Worm (Caenorhabditis elegans): ENCODE data around the gene C47E12.11.

C47E12.11 gene

ce11 chrIV:9969081-9969480 lies at the start of gene C47E12.11, which contains the start of gene kin-5:
Gene C47E12.11 (plus strand): TSS chrIV:9969400.
Gene kin-5 (minus strand): TSS chrIV:9969181.
- no peak for TF ChIP-seq ztf-29 (GFP tag; IDR thresholded peaks at IDR 0.05)

ce11 chrIV:9920426-9920825 lies 48.8 kb upstream of the C47E12.11 start:
- TF ChIP-seq cog-1 (tag; optimal IDR thresholded peaks at IDR 0.05) (no peak), med-1 (GFP tag; optimal IDR thresholded peaks at IDR 0.05; ENCODE audit: insufficient read depth) (no peak)

- TF ChIP-seq tab-1 (GFP tag; IDR thresholded peaks at IDR 0.05) (no peak), med-1 (GFP tag; optimal IDR thresholded peaks at IDR 0.05; ENCODE audit: insufficient read depth) (no peak), cog-1 (tag; optimal IDR thresholded peaks at IDR 0.05) (no peak), T22C8.4 (GFP tag; IDR thresholded peaks at IDR 0.05) (no peak), ref-1 (GFP tag; conservative IDR thresholded peaks at IDR 0.05) (no peak), flt-1 (GFP tag; IDR thresholded peaks at IDR 0.05) (no peak), ztf-29 (GFP tag; IDR thresholded peaks at IDR 0.05) (no peak), ztf-23 (GFP tag; IDR thresholded peaks at IDR 0.05) (no peak), klf-2 (GFP tag; conservative IDR thresholded peaks at IDR 0.05) (no peak)
These were observed 44.8 kb upstream of the C47E12.11 start for ce11 chrIV:9924419-9924818.

- no peak for TF ChIP-seq cog-1 (tag; optimal IDR thresholded peaks at IDR 0.05)
- TF ChIP-seq tab-1 (GFP tag; IDR thresholded peaks at IDR 0.05): no peak
- no peak for TF ChIP-seq ztf-29 (GFP tag; IDR thresholded peaks at IDR 0.05)
- no peak for TF ChIP-seq klf-2 (GFP tag; conservative IDR thresholded peaks at IDR 0.05)
- TF ChIP-seq ztf-23 (GFP tag; IDR thresholded peaks at IDR 0.05): no peak
- TF ChIP-seq flt-1 (GFP tag; IDR thresholded peaks at IDR 0.05): no peak
- TF ChIP-seq ref-1 (GFP tag; conservative IDR thresholded peaks at IDR 0.05): no peak
- no peak for TF ChIP-seq med-1 (GFP tag; optimal IDR thresholded peaks at IDR 0.05; ENCODE audit: insufficient read depth)
- no peak for TF ChIP-seq T22C8.4 (GFP tag; IDR thresholded peaks at IDR 0.05)
These were observed 40.9 kb upstream of the C47E12.11 start, which contains the start of gene dur-1 for ce11 chrIV:9928180-9928896. Gene dur-1 (minus strand): TSS chrIV:9928230.

- TF ChIP-seq cog-1 (tag; optimal IDR thresholded peaks at IDR 0.05) (no peak), flt-1 (GFP tag; IDR thresholded peaks at IDR 0.05) (no peak), ztf-29 (GFP tag; IDR thresholded peaks at IDR 0.05) (no peak), ref-1 (GFP tag; conservative IDR thresholded peaks at IDR 0.05) (no peak), klf-2 (GFP tag; conservative IDR thresholded peaks at IDR 0.05) (no peak), tab-1 (GFP tag; IDR thresholded peaks at IDR 0.05) (no peak), T22C8.4 (GFP tag; IDR thresholded peaks at IDR 0.05) (no peak), ztf-23 (GFP tag; IDR thresholded peaks at IDR 0.05) (no peak), med-1 (GFP tag; optimal IDR thresholded peaks at IDR 0.05; ENCODE audit: insufficient read depth) (no peak)
These were observed 37.1 kb upstream of the C47E12.11 start, which contains the start of the genes trmt-10A and F25H8.2 for ce11 chrIV:9932055-9932454. Gene trmt-10A (minus strand): TSS chrIV:9932213. Gene F25H8.2 (plus strand): TSS chrIV:9932235.

- no peak for TF ChIP-seq tab-1 (GFP tag; IDR thresholded peaks at IDR 0.05)
- TF ChIP-seq T22C8.4 (GFP tag; IDR thresholded peaks at IDR 0.05): no peak
- no peak for TF ChIP-seq ref-1 (GFP tag; conservative IDR thresholded peaks at IDR 0.05)
- TF ChIP-seq ztf-29 (GFP tag; IDR thresholded peaks at IDR 0.05): no peak
- no peak for TF ChIP-seq med-1 (GFP tag; optimal IDR thresholded peaks at IDR 0.05; ENCODE audit: insufficient read depth)
- TF ChIP-seq flt-1 (GFP tag; IDR thresholded peaks at IDR 0.05): no peak
- TF ChIP-seq klf-2 (GFP tag; conservative IDR thresholded peaks at IDR 0.05): no peak
- TF ChIP-seq ztf-23 (GFP tag; IDR thresholded peaks at IDR 0.05): no peak
- TF ChIP-seq cog-1 (tag; optimal IDR thresholded peaks at IDR 0.05): no peak
These were observed 35.6 kb upstream of the C47E12.11 start, which contains the start of gene spe-29 for ce11 chrIV:9933580-9933979. Gene spe-29 (plus strand): TSS chrIV:9933880.

ce11 chrIV:9943214-9943613 lies 26.0 kb upstream of the C47E12.11 start:
- TF ChIP-seq klf-2 (GFP tag; conservative IDR thresholded peaks at IDR 0.05) (no peak), flt-1 (GFP tag; IDR thresholded peaks at IDR 0.05) (no peak), cog-1 (tag; optimal IDR thresholded peaks at IDR 0.05) (no peak), ztf-23 (GFP tag; IDR thresholded peaks at IDR 0.05) (no peak), T22C8.4 (GFP tag; IDR thresholded peaks at IDR 0.05) (no peak), med-1 (GFP tag; optimal IDR thresholded peaks at IDR 0.05; ENCODE audit: insufficient read depth) (no peak), ref-1 (GFP tag; conservative IDR thresholded peaks at IDR 0.05) (no peak)

- TF ChIP-seq flt-1 (GFP tag; IDR thresholded peaks at IDR 0.05) (no peak), ztf-23 (GFP tag; IDR thresholded peaks at IDR 0.05) (no peak), med-1 (GFP tag; optimal IDR thresholded peaks at IDR 0.05; ENCODE audit: insufficient read depth) (no peak), ztf-29 (GFP tag; IDR thresholded peaks at IDR 0.05) (no peak), tab-1 (GFP tag; IDR thresholded peaks at IDR 0.05) (no peak), ref-1 (GFP tag; conservative IDR thresholded peaks at IDR 0.05) (no peak), klf-2 (GFP tag; conservative IDR thresholded peaks at IDR 0.05) (no peak), T22C8.4 (GFP tag; IDR thresholded peaks at IDR 0.05) (no peak), cog-1 (tag; optimal IDR thresholded peaks at IDR 0.05) (no peak)
These were observed 24.9 kb upstream of the C47E12.11 start for ce11 chrIV:9944279-9944678.

- TF ChIP-seq flt-1 (GFP tag; IDR thresholded peaks at IDR 0.05) (no peak), ref-1 (GFP tag; conservative IDR thresholded peaks at IDR 0.05) (no peak)
These were observed 21.2 kb upstream of the C47E12.11 start for ce11 chrIV:9948035-9948434.

- TF ChIP-seq med-1 (GFP tag; optimal IDR thresholded peaks at IDR 0.05; ENCODE audit: insufficient read depth) (no peak), T22C8.4 (GFP tag; IDR thresholded peaks at IDR 0.05) (no peak), ztf-23 (GFP tag; IDR thresholded peaks at IDR 0.05) (no peak), cog-1 (tag; optimal IDR thresholded peaks at IDR 0.05) (no peak), klf-2 (GFP tag; conservative IDR thresholded peaks at IDR 0.05) (no peak), ztf-29 (GFP tag; IDR thresholded peaks at IDR 0.05) (no peak), flt-1 (GFP tag; IDR thresholded peaks at IDR 0.05) (no peak), tab-1 (GFP tag; IDR thresholded peaks at IDR 0.05) (no peak), ref-1 (GFP tag; conservative IDR thresholded peaks at IDR 0.05) (no peak)
These were observed 15.9 kb upstream of the C47E12.11 start, which contains the start of gene gon-1 for ce11 chrIV:9953333-9953732. Gene gon-1 (minus strand): TSS chrIV:9953433.

Data from whole organism, midembryonic.